Worm (Caenorhabditis elegans) whole organism, L4 larva: ENCODE measurements around the gene ZK682.7.
A peak's percentile ranks its signal among the peaks of the same experiment; 100 is the strongest.

ENCODE experiments used
- F37D6.2 ChIP-seq: sonication (generic microtip); optimal IDR thresholded peaks from 2 replicates; lab custom pipeline; 2016; ENCODE audit warnings: mild to moderate bottlenecking, missing genetic modification characterization, missing compliant biosample characterization
- F49E8.2 ChIP-seq: sonication (generic microtip); optimal IDR thresholded peaks from 2 replicates; lab custom pipeline; 2016; ENCODE audit warnings: missing compliant biosample characterization, mild to moderate bottlenecking, missing genetic modification characterization, borderline replicate concordance
- T20F7.1 ChIP-seq: fragments of 200-800 bp; sonication (Bioruptor generic); optimal IDR thresholded peaks from 2 replicates; lab custom pipeline; 2018; ENCODE audit warnings: mild to moderate bottlenecking, missing genetic modification characterization, missing compliant biosample characterization
- T26A8.4 ChIP-seq: fragments of 200-800 bp; sonication (Bioruptor generic); IDR thresholded peaks from 2 replicates; pipeline ENCODE4 v1.3.6; 2022; ENCODE audit warnings: missing genetic modification characterization, missing compliant biosample characterization
- Y105C5A.15 ChIP-seq: fragments of 200-800 bp; sonication (Bioruptor generic); IDR thresholded peaks from 2 replicates; pipeline ENCODE4 v1.3.6; 2022; ENCODE audit warnings: missing genetic modification characterization, missing compliant biosample characterization
- Y75B8A.6 ChIP-seq: fragments of 200-800 bp; sonication (Bioruptor generic); IDR thresholded peaks from 2 replicates; pipeline ENCODE4 v1.3.6; 2022; ENCODE audit warnings: missing genetic modification reagents, missing genetic modification characterization, missing compliant biosample characterization
- ZK337.2 ChIP-seq: fragments of 200-800 bp; sonication (Bioruptor generic); IDR thresholded peaks from 2 replicates; pipeline ENCODE4 v1.3.6; 2022; ENCODE audit warnings: missing genetic modification reagents, missing genetic modification characterization, missing compliant biosample characterization
- aha-1 ChIP-seq: fragments of 150-350 bp; peaks from one replicate; lab custom pipeline; 2014; ENCODE audit warnings: missing biosample characterization, missing genetic modification characterization
- ama-1 ChIP-seq: fragments of 150-350 bp; optimal IDR thresholded peaks from 2 replicates; lab custom pipeline; 2014; ENCODE audit warnings: inconsistent platforms, mixed read lengths
- ceh-20 ChIP-seq: fragments of 200-800 bp; sonication (Bioruptor generic); IDR thresholded peaks from 2 replicates; pipeline ENCODE4 v1.3.6; 2022; ENCODE audit warnings: missing genetic modification reagents, missing genetic modification characterization, missing compliant biosample characterization
- ceh-44 ChIP-seq: fragments of 200-800 bp; sonication (Bioruptor generic); IDR thresholded peaks from 2 replicates; pipeline ENCODE4 v1.3.6; 2022; ENCODE audit warnings: missing genetic modification reagents, missing genetic modification characterization, missing compliant biosample characterization
- ceh-62 ChIP-seq: sonication (generic microtip); optimal IDR thresholded peaks from 2 replicates; lab custom pipeline; 2017; ENCODE audit warnings: missing biosample characterization, missing genetic modification characterization
- daf-12 ChIP-seq: fragments of 150-350 bp; optimal IDR thresholded peaks from 2 replicates; lab custom pipeline; 2014; ENCODE audit warnings: missing biosample characterization, missing genetic modification reagents, missing genetic modification characterization
- daf-19 ChIP-seq: fragments of 200-800 bp; sonication (Bioruptor generic); conservative IDR thresholded peaks from 2 replicates; pipeline ENCODE4 v1.3.6; 2022; ENCODE audit warnings: missing genetic modification characterization, missing compliant biosample characterization
- dmd-6 ChIP-seq: fragments of 200-800 bp; sonication (Bioruptor generic); IDR thresholded peaks from 2 replicates; pipeline ENCODE4 v1.3.6; 2022; ENCODE audit warnings: missing genetic modification reagents, missing genetic modification characterization, missing compliant biosample characterization
- dmd-9 ChIP-seq: fragments of 200-800 bp; sonication (Bioruptor generic); IDR thresholded peaks from 2 replicates; pipeline ENCODE4 v1.3.6; 2022; ENCODE audit warnings: missing genetic modification reagents, missing genetic modification characterization, missing compliant biosample characterization
- dpl-1 ChIP-seq: fragments of 150-350 bp; optimal IDR thresholded peaks from 2 replicates; lab custom pipeline; 2014; ENCODE audit warnings: missing biosample characterization, missing genetic modification reagents, missing genetic modification characterization
- duxl-1 ChIP-seq: sonication (generic microtip); optimal IDR thresholded peaks from 2 replicates; lab custom pipeline; 2016; ENCODE audit warnings: mild to moderate bottlenecking, missing genetic modification characterization, moderate library complexity, missing compliant biosample characterization; ENCODE audit not compliant: poor library complexity
- dve-1 ChIP-seq: sonication (generic microtip); optimal IDR thresholded peaks from 2 replicates; lab custom pipeline; 2017; ENCODE audit warnings: antibody characterized with exemption, mild to moderate bottlenecking, missing genetic modification characterization, missing compliant biosample characterization; ENCODE audit not compliant: insufficient read depth
- hif-1 ChIP-seq, 2 experiments: sonication (generic microtip); optimal IDR thresholded peaks; 2 replicates each; lab custom pipeline; 2016 to 2017; ENCODE audit warnings: missing compliant biosample characterization in 2 of 2, missing genetic modification characterization in 2 of 2, missing genetic modification reagents in 2 of 2, missing genotype in 2 of 2, mild to moderate bottlenecking in 1 of 2
- hlh-11 ChIP-seq: fragments of 200-800 bp; sonication (Bioruptor generic); optimal IDR thresholded peaks from 2 replicates; lab custom pipeline; 2018; ENCODE audit warnings: mild to moderate bottlenecking, missing genetic modification characterization, missing compliant biosample characterization
- hlh-30 ChIP-seq: sonication (generic microtip); optimal IDR thresholded peaks from 2 replicates; lab custom pipeline; 2017; ENCODE audit warnings: antibody characterized with exemption, mild to moderate bottlenecking, missing genetic modification characterization, missing compliant biosample characterization; ENCODE audit not compliant: insufficient read depth
- hmg-1.1 ChIP-seq: fragments of 200-800 bp; sonication (Bioruptor generic); IDR thresholded peaks from 2 replicates; pipeline ENCODE4 v1.3.6; 2022; ENCODE audit warnings: missing genetic modification reagents, missing genetic modification characterization, missing compliant biosample characterization
- jun-1 ChIP-seq: fragments of 150-350 bp; optimal IDR thresholded peaks from 2 replicates; lab custom pipeline; 2014; ENCODE audit warnings: missing biosample characterization, missing genetic modification reagents, missing genetic modification characterization
- lim-7 ChIP-seq: fragments of 200-800 bp; sonication (Bioruptor generic); IDR thresholded peaks from 2 replicates; pipeline ENCODE4 v1.3.6; 2022; ENCODE audit warnings: missing genetic modification characterization, missing compliant biosample characterization
- lin-38 ChIP-seq: fragments of 200-800 bp; sonication (Bioruptor generic); IDR thresholded peaks from 2 replicates; pipeline ENCODE4 v1.3.6; 2022; ENCODE audit warnings: missing genetic modification reagents, missing genetic modification characterization, missing compliant biosample characterization
- mdl-1 ChIP-seq, 2 experiments: fragments of 150-350 bp in 1 of 2; sonication (generic microtip) in 1 of 2; optimal IDR thresholded peaks; 2 replicates each; lab custom pipeline; 2014 to 2017; ENCODE audit warnings: missing biosample characterization in 2 of 2, missing genetic modification characterization in 2 of 2
- mdt-29 ChIP-seq: fragments of 200-800 bp; sonication (Bioruptor generic); IDR thresholded peaks from 2 replicates; pipeline ENCODE4 v1.3.6; 2022; ENCODE audit warnings: missing genetic modification reagents, missing genetic modification characterization, missing compliant biosample characterization
- mes-2 ChIP-seq: sonication (generic microtip); optimal IDR thresholded peaks from 2 replicates; lab custom pipeline; 2016; ENCODE audit warnings: missing genotype, mild to moderate bottlenecking, missing genetic modification characterization, missing compliant biosample characterization; ENCODE audit not compliant: poor library complexity, severe bottlenecking
- mxl-3 ChIP-seq: fragments of 200-800 bp; sonication (Bioruptor generic); optimal IDR thresholded peaks from 2 replicates; lab custom pipeline; 2018; ENCODE audit warnings: mild to moderate bottlenecking, missing genetic modification characterization, missing compliant biosample characterization
- nhr-102 ChIP-seq: sonication (generic microtip); optimal IDR thresholded peaks from 2 replicates; lab custom pipeline; 2016; ENCODE audit warnings: mild to moderate bottlenecking, missing genetic modification characterization, moderate library complexity, missing compliant biosample characterization
- nhr-11 ChIP-seq: fragments of 150-350 bp; optimal IDR thresholded peaks from 2 replicates; lab custom pipeline; 2014; ENCODE audit warnings: missing biosample characterization, missing genetic modification characterization
- nhr-111 ChIP-seq: fragments of 200-800 bp; sonication (Bioruptor generic); optimal IDR thresholded peaks from 2 replicates; lab custom pipeline; 2018; ENCODE audit warnings: mild to moderate bottlenecking, missing genetic modification characterization, missing compliant biosample characterization
- nhr-28 ChIP-seq: fragments of 150-350 bp; optimal IDR thresholded peaks from 2 replicates; lab custom pipeline; 2014; ENCODE audit warnings: missing biosample characterization, missing genetic modification characterization
- nhr-77 ChIP-seq: fragments of 150-350 bp; optimal IDR thresholded peaks from 2 replicates; lab custom pipeline; 2014; ENCODE audit warnings: missing biosample characterization, missing genetic modification characterization
- php-3 ChIP-seq: fragments of 200-800 bp; sonication (Bioruptor generic); IDR thresholded peaks from 2 replicates; pipeline ENCODE4 v1.3.6; 2022; ENCODE audit warnings: missing genetic modification reagents, missing genetic modification characterization, missing compliant biosample characterization
- saeg-2 ChIP-seq: fragments of 200-800 bp; sonication (Bioruptor generic); IDR thresholded peaks from 2 replicates; pipeline ENCODE4 v1.3.6; 2022; ENCODE audit warnings: missing genetic modification reagents, missing genetic modification characterization, missing compliant biosample characterization
- spr-3 ChIP-seq: fragments of 200-800 bp; sonication (Bioruptor generic); optimal IDR thresholded peaks from 2 replicates; lab custom pipeline; 2018; ENCODE audit warnings: mild to moderate bottlenecking, missing genetic modification characterization, missing compliant biosample characterization
- tag-97 ChIP-seq: fragments of 200-800 bp; sonication (Bioruptor generic); IDR thresholded peaks from 2 replicates; pipeline ENCODE4 v1.3.6; 2022; ENCODE audit warnings: missing genetic modification characterization, missing compliant biosample characterization
- tra-1 ChIP-seq: fragments of 200-800 bp; sonication (Bioruptor generic); IDR thresholded peaks from 2 replicates; pipeline ENCODE4 v1.3.6; 2022; ENCODE audit warnings: missing genetic modification reagents, missing genetic modification characterization, missing compliant biosample characterization
- unc-39 ChIP-seq: sonication (generic microtip); optimal IDR thresholded peaks from 2 replicates; lab custom pipeline; 2017; ENCODE audit warnings: missing biosample characterization, missing genetic modification characterization
- zag-1 ChIP-seq: fragments of 150-350 bp; optimal IDR thresholded peaks from 2 replicates; lab custom pipeline; 2014; ENCODE audit warnings: missing biosample characterization, missing genetic modification characterization
- zfp-3 ChIP-seq: fragments of 200-800 bp; sonication (Bioruptor generic); conservative IDR thresholded peaks from 2 replicates; pipeline ENCODE4 v1.3.6; 2022; ENCODE audit warnings: missing genetic modification reagents, missing genetic modification characterization, missing compliant biosample characterization
- ztf-11 ChIP-seq: fragments of 150-350 bp; optimal IDR thresholded peaks from 2 replicates; lab custom pipeline; 2014; ENCODE audit warnings: missing biosample characterization, missing genetic modification characterization

ZK682.7 gene

DNA sequence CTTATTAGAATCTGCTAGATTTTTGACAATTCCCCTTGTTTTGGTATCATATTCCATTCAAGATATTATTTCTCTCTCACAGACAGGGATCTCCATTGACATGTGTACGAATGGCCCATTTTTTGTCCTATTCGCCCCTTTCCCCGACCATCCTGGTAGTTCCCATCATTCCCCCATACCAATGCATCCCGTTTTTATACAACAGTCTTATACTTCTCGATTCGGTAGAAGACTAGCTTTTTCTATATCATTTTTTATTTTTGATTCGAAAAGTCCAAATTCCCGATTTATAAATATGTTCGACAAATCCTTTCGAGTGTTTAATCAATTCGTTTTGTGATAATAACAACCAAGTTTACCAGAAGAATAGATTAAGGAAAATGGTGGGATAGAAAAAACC, 34.9 kb upstream of the ZK682.7 start:
- TF ChIP-seq lim-7 (GFP tag; lab: Robert Waterston, UW), result no peak
- peak; percentile 34 for TF ChIP-seq ama-1 (lab: Kevin White, UChicago)
- TF ChIP-seq nhr-77, result peak; percentile 56

DNA sequence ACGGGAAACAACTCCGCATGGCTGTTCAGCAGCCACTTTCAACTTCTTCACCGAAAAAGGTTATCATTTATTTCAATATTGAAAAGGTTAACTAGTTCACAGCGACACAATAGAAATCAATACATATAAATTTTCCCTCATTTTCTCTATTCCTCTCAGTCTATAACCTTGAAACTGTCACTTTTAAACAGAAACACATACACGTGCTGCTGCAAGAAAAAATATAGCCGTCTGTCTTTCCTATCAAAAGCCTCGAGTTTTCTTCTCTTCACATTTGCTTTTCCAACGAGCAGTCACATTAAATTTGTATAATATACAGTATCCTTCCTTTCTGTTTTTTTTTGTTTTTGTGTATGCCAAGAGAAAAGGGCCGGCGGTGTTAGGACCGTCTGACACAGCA, 32.2 kb upstream of the ZK682.7 start:
- no peak for TF ChIP-seq tra-1
- TF ChIP-seq F37D6.2, result no peak
- peak; percentile 6 for TF ChIP-seq dve-1 (tag; lab: Kevin White, UChicago)
- TF ChIP-seq hlh-30 (tag; lab: Kevin White, UChicago), result peak; percentile 56
- no peak for TF ChIP-seq T20F7.1 (GFP tag; lab: Kevin White, UChicago)
- TF ChIP-seq aha-1 (tag; lab: Kevin White, UChicago), result peak; percentile 53
- TF ChIP-seq nhr-11 (tag; lab: Kevin White, UChicago), result no peak
- peak; percentile 56 for TF ChIP-seq mxl-3
- TF ChIP-seq mdl-1 (tag; optimal IDR thresholded peaks at IDR 0.05; lab: Kevin White, UChicago), result peak; percentile 4 to 42
- TF ChIP-seq ceh-20 (GFP tag; lab: Robert Waterston, UW), result no peak
- no peak for TF ChIP-seq Y75B8A.6
- no peak for TF ChIP-seq ceh-44

DNA sequence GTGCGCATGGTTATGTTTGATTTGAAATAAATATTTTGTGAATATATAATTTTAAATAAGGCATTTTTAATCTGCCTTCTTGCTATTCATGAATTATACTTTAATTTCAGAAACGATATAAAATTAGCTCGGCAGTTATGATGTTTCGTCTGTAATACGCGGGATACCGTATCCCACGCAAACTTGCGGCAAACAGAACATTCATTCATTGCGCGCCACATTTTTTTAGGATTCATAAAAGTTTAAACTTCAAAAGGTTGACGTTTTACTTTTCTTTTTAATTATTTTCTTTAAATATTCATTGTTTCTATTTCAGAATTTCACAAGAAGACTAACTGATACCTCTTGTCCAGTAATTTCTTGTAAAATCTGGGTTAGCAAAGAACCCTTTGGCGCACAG, 30.9 kb upstream of the ZK682.7 start, which contains the start of gene tag-153:
TSS of gene tag-153 (plus strand) at position 200 of the 400 bp plus-strand sequence.
- no peak for TF ChIP-seq daf-19 (GFP tag; lab: Robert Waterston, UW)
- no peak for TF ChIP-seq hlh-11
- TF ChIP-seq T26A8.4 (GFP tag; lab: Robert Waterston, UW), result no peak
- no peak for TF ChIP-seq nhr-28 (tag; lab: Kevin White, UChicago)
- no peak for TF ChIP-seq tra-1
- no peak for TF ChIP-seq daf-12 (tag; lab: Kevin White, UChicago)
- no peak for TF ChIP-seq nhr-77
- no peak for TF ChIP-seq Y105C5A.15 (GFP tag; lab: Robert Waterston, UW)
- no peak for TF ChIP-seq unc-39 (tag; lab: Kevin White, UChicago)
- no peak for TF ChIP-seq jun-1 (tag; lab: Kevin White, UChicago)
- TF ChIP-seq zfp-3 (GFP tag; lab: Robert Waterston, UW), result no peak
- no peak for TF ChIP-seq dpl-1

DNA sequence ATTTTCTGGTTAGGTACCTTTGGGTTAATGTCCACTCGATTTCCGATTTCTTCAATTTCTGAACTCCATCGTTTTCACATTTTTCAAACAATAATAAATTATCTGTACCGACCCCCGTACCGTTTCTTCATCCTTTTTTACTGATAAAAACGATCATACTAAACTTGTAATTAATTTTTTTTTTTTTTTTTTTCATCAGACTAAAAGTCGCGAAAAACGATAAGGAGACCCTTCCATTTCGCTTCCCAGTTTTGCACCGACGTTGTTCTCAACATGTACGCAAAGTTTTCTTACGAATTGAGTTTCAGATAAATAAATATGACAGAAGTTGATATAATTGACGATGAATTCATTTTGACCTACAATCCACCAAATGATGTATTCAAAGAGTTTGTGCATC, 29.2 kb upstream of the ZK682.7 start, which contains the start of gene F44A2.7:
TSS of gene F44A2.7 (plus strand) at position 301 of the 400 bp plus-strand sequence.
- TF ChIP-seq aha-1 (tag; lab: Kevin White, UChicago) (no peak), dmd-6 (GFP tag; lab: Robert Waterston, UW) (0 out of 2 replicates have a peak, but pooled peaks have one; percentile 21), tag-97 (GFP tag; lab: Robert Waterston, UW) (no peak), F49E8.2 (no peak), nhr-102 (tag; lab: Kevin White, UChicago) (no peak)

DNA sequence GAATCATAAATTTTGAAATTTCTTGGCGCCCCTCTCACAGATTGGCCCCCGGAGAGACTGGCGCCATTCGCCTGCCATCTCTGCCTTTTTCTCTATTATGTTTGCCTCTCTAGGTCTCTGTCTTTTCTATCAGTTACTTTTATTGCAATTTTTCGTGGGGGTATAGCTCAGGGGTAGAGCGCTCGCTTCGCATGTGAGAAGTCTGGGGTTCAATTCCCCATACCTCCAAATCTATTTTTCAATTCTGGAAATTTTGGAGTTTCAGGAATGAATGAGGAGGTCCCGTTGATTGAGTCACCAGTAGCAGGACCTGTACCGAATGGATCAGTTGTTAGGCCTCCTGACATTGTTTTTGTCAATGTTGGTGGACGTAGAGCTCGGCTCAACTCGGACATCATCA, 26.1 kb upstream of the ZK682.7 start, which contains the start of gene kvs-3:
TSS of gene kvs-3 (plus strand) at position 266 of the 400 bp plus-strand sequence.
- TF ChIP-seq ceh-44, result peak; percentile 90
- TF ChIP-seq Y105C5A.15 (GFP tag; lab: Robert Waterston, UW), result peak; percentile 98
- no peak for TF ChIP-seq duxl-1 (tag; lab: Kevin White, UChicago)
- peak; percentile 82; the same call in 1 of the 2 replicates for TF ChIP-seq saeg-2 (GFP tag; lab: Robert Waterston, UW)
- peak; percentile 75 for TF ChIP-seq dmd-9
- no peak for TF ChIP-seq zag-1 (tag; lab: Kevin White, UChicago)
- peak; percentile 91 for TF ChIP-seq hmg-1.1 (GFP tag; lab: Robert Waterston, UW)
- peak; percentile 97 for TF ChIP-seq aha-1 (tag; lab: Kevin White, UChicago)
- TF ChIP-seq mes-2 (tag; lab: Kevin White, UChicago), result no peak
- no peak for TF ChIP-seq nhr-11 (tag; lab: Kevin White, UChicago)
- no peak for TF ChIP-seq ztf-11 (tag; lab: Kevin White, UChicago)
- peak; percentile 92 for TF ChIP-seq php-3 (GFP tag; lab: Robert Waterston, UW)
- peak; percentile 82 for TF ChIP-seq ZK337.2 (GFP tag; lab: Robert Waterston, UW)
- TF ChIP-seq hif-1 (tag; optimal IDR thresholded peaks at IDR 0.05; lab: Kevin White, UChicago), result peak in 1 of 2 experiments; percentile 62
- TF ChIP-seq nhr-111 (GFP tag; lab: Kevin White, UChicago), result peak; percentile 85
- peak; percentile 4 for TF ChIP-seq dpl-1
- TF ChIP-seq ceh-62 (tag; lab: Kevin White, UChicago), result no peak
- peak; percentile 89 for TF ChIP-seq spr-3 (GFP tag; lab: Kevin White, UChicago)
- no peak for TF ChIP-seq mxl-3
- TF ChIP-seq lin-38, result no peak; the same call in none of the 2 replicates
- no peak; the same call in 1 of the 2 replicates for TF ChIP-seq mdt-29 (GFP tag; lab: Robert Waterston, UW)
